Worm (Caenorhabditis elegans): ENCODE measurements around the gene srab-18.

srab-18 gene

DNA sequence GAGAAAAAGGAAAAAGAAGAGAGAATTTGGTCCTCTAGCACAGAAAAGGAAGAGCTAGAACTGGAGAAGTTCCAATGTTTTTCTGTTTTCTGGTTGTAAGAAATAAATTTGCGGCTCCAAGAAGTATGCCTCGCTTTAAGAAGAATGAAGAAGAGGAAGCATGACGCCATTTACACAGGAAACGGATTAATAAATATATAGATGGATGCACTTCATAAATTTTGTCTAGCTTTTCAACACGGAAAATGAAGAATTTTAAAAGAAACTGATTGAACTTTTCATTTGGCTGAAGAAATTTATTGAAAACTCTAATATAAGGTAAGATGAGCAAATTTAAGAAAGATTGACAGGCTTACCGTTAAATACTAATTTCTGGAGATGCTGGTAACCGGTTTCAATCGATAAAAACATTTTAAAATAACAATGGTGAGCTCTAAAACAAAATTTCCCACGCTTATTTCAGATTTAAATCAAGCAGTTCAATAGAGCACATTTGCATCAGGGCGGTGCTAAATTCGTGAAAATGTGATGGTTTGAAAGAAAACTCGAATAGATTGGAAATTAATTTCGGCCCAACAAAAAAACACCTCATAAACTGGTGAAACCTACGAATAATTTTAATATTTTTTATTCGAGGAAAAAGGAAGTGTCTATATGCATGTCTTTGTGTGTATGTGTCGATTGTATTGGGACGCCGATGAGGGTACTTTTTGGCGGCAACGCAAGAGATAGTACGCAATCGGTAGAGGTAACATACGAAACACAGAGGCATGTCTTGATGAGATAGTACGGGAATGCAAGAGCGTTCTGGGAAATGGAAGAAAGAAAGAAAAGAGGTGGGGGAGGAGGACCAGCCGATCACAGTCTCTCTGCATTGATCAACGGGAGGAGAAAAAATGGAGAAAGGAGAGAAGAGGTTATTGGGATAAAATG is 15.1 kb downstream of the srab-18 start (continued):
- TF ChIP-seq ceh-16 (tag; optimal IDR thresholded peaks at IDR 0.05): no peak
- no peak for TF ChIP-seq nhr-12 (tag; optimal IDR thresholded peaks at IDR 0.05)
- no peak for TF ChIP-seq mbf-1 (tag; optimal IDR thresholded peaks at IDR 0.05)
- TF ChIP-seq lin-11 (tag; optimal IDR thresholded peaks at IDR 0.05): no peak
- TF ChIP-seq dmd-4 (tag; optimal IDR thresholded peaks at IDR 0.05): no peak
- no peak for TF ChIP-seq gmeb-1 (tag; optimal IDR thresholded peaks at IDR 0.05)
- TF ChIP-seq nhr-11 (tag; optimal IDR thresholded peaks at IDR 0.05): no peak
- TF ChIP-seq unc-62 (GFP tag; optimal IDR thresholded peaks at IDR 0.05): no peak

DNA sequence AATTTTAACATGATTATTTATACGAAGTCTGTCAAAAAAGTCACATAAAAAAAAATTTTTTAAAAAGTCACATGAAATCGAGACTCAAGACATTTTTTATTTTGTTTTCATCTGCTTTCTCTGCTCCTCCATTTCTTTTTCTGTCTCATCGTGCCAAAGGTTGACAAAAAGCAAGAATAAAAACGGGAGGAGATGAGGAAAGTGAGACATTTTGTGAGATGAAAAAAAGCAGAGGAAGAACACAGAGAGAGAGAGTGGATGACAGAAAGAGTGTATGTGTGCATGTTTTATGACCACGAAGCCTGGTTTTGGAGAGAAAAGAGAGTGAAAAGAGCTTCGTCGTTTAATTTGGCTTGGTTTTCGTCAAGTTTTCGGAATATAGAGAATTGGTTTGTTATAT is 17.4 kb downstream of the srab-18 start:
- TF ChIP-seq nhr-129 (tag; optimal IDR thresholded peaks at IDR 0.05) (peak; percentile 5), ama-1 (optimal IDR thresholded peaks at IDR 0.05) (no peak), ceh-16 (tag; optimal IDR thresholded peaks at IDR 0.05) (no peak), ztf-11 (tag; optimal IDR thresholded peaks at IDR 0.05) (no peak), sma-9 (GFP tag; optimal IDR thresholded peaks at IDR 0.05) (no peak), sma-9 (tag; optimal IDR thresholded peaks at IDR 0.05) (no peak), C34F6.9 (tag; optimal IDR thresholded peaks at IDR 0.05) (peak; percentile 55), sma-3 (GFP tag; optimal IDR thresholded peaks at IDR 0.05) (no peak), Y55F3AM.14 (GFP tag; optimal IDR thresholded peaks at IDR 0.05) (no peak), fos-1 (tag; optimal IDR thresholded peaks at IDR 0.05) (no peak), lsy-2 (tag; optimal IDR thresholded peaks at IDR 0.05) (no peak), dmd-4 (tag; optimal IDR thresholded peaks at IDR 0.05) (no peak), F13H6.1 (tag; optimal IDR thresholded peaks at IDR 0.05) (no peak), mab-5 (tag; optimal IDR thresholded peaks at IDR 0.05) (no peak), nhr-11 (tag; optimal IDR thresholded peaks at IDR 0.05) (no peak), lin-39 (tag; optimal IDR thresholded peaks at IDR 0.05) (no peak), unc-55 (GFP tag; optimal IDR thresholded peaks at IDR 0.05) (peak; percentile 47), skn-1 (tag; optimal IDR thresholded peaks at IDR 0.05) (no peak), R02D3.7 (tag; optimal IDR thresholded peaks at IDR 0.05) (no peak), mdl-1 (tag; optimal IDR thresholded peaks at IDR 0.05) (no peak)

- TF ChIP-seq nhr-77 (tag; optimal IDR thresholded peaks at IDR 0.05) (no peak), crh-2 (tag; optimal IDR thresholded peaks at IDR 0.05) (no peak), nhr-23 (tag; optimal IDR thresholded peaks at IDR 0.05) (no peak), egl-27 (tag; optimal IDR thresholded peaks at IDR 0.05) (no peak), nhr-21 (tag; optimal IDR thresholded peaks at IDR 0.05) (no peak), elt-1 (tag; optimal IDR thresholded peaks at IDR 0.05) (no peak), lsy-2 (tag; optimal IDR thresholded peaks at IDR 0.05) (no peak), ZK546.5 (tag; optimal IDR thresholded peaks at IDR 0.05) (no peak), nhr-6 (tag; optimal IDR thresholded peaks at IDR 0.05) (no peak), C34F6.9 (tag; optimal IDR thresholded peaks at IDR 0.05) (no peak), blmp-1 (tag; optimal IDR thresholded peaks at IDR 0.05; ENCODE audit: insufficient read depth) (no peak)
These were observed 22.7 kb downstream of the srab-18 start for ce11 chrV:9848576-9848975.

DNA sequence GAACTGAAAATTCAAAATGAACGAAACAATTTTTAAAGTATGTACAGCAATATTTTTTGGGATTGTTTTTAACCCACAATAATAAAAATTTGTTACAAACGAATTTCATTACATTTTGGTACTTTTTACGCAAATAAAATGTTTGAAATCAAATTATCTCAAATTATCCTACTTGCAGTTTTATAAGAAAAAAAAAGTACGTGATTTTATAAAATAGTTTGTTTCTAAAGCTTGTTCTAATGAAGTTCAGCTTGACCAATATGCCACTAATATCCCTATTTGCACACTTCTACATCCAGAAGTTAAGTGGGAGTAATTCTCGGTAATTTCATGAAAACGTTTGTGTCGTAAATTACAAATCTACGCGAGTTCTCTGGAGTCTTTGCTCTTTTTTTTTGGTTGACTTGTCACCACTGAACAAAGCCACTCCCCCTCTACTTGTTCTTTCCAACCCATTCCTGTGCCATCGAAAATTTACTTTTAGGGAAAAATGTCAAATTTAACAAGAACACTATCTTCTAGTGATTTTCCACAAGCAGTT is 27.8 kb downstream of the srab-18 start, which contains the start of gene sru-8:
Gene sru-8, plus strand, starts transcription at position 491 of the 541 bp plus-strand sequence.
- no peak for TF ChIP-seq ztf-1 (GFP tag; conservative IDR thresholded peaks at IDR 0.05)
- no peak for TF ChIP-seq lsy-2 (tag; optimal IDR thresholded peaks at IDR 0.05)
- TF ChIP-seq F13H6.1 (tag; optimal IDR thresholded peaks at IDR 0.05): no peak
- no peak for TF ChIP-seq lin-13 (GFP tag; optimal IDR thresholded peaks at IDR 0.05)
- no peak for TF ChIP-seq skn-1 (tag; optimal IDR thresholded peaks at IDR 0.05)
- TF ChIP-seq elt-1 (tag; optimal IDR thresholded peaks at IDR 0.05): no peak
- no peak for TF ChIP-seq alr-1 (tag; optimal IDR thresholded peaks at IDR 0.05)
- no peak for TF ChIP-seq nhr-21 (tag; optimal IDR thresholded peaks at IDR 0.05)
- no peak for TF ChIP-seq mab-5 (tag; optimal IDR thresholded peaks at IDR 0.05)
- TF ChIP-seq Y55F3AM.14 (GFP tag; optimal IDR thresholded peaks at IDR 0.05): no peak
- TF ChIP-seq ceh-16 (tag; optimal IDR thresholded peaks at IDR 0.05): no peak
- no peak for TF ChIP-seq lin-11 (tag; optimal IDR thresholded peaks at IDR 0.05)
- no peak for TF ChIP-seq dmd-4 (tag; optimal IDR thresholded peaks at IDR 0.05)
- TF ChIP-seq nhr-23 (tag; optimal IDR thresholded peaks at IDR 0.05): no peak
- no peak for TF ChIP-seq unc-62 (GFP tag; optimal IDR thresholded peaks at IDR 0.05)
- no peak for TF ChIP-seq lin-39 (tag; optimal IDR thresholded peaks at IDR 0.05)
- TF ChIP-seq peb-1 (tag; optimal IDR thresholded peaks at IDR 0.05): no peak
- TF ChIP-seq snpc-4 (tag; optimal IDR thresholded peaks at IDR 0.05): no peak
- TF ChIP-seq fos-1 (tag; optimal IDR thresholded peaks at IDR 0.05): no peak
